ENCODE assay signal across 3 fruit fly cellular contexts in genomic region chrX:14148171-14148570, dm6.
A peak's percentile ranks its signal among the peaks of the same experiment; 100 is the strongest.
TF ChIP-seq lines count a peak whose summit lies in the region.

No protein-coding gene starts in this region.

- no peak for TF ChIP-seq CTCF in whole organism, embryonic (GFP tag; optimal IDR thresholded peaks at IDR 0.05; lab: Kevin White, UChicago)

TF ChIP-seq in whole organism, embryonic, 481 proteins besides CTCF, POLR2A, EP300 and RAD21:
- TF ChIP-seq CG3281 (GFP tag; optimal IDR thresholded peaks at IDR 0.05; lab: Kevin White, UChicago): no peak
- TF ChIP-seq sob (GFP tag; IDR thresholded peaks at IDR 0.05; lab: Robert Waterston, UW): no peak
- TF ChIP-seq Drgx (GFP tag; IDR thresholded peaks at IDR 0.05; lab: Robert Waterston, UW): 0 out of 2 replicates have a peak, but pooled peaks have one; percentile 11

TF ChIP-seq in whole organism, prepupa, 60 proteins besides CTCF, POLR2A, EP300 and RAD21 (continues in another document):
- TF ChIP-seq fkh (GFP tag; optimal IDR thresholded peaks at IDR 0.05; lab: Kevin White, UChicago) (no peak), Hr39 (GFP tag; optimal IDR thresholded peaks at IDR 0.05; lab: Kevin White, UChicago) (peak; percentile 37), topi (GFP tag; optimal IDR thresholded peaks at IDR 0.05; lab: Kevin White, UChicago) (peak; percentile 25), pdm3 (GFP tag; optimal IDR thresholded peaks at IDR 0.05; lab: Kevin White, UChicago) (peak; percentile 42), eg (GFP tag; IDR thresholded peaks at IDR 0.05; lab: Robert Waterston, UW) (0 out of 3 replicates have a peak, but pooled peaks have one; percentile 29), Blimp-1 (GFP tag; optimal IDR thresholded peaks at IDR 0.05; lab: Kevin White, UChicago) (no peak), CG6792 (GFP tag; optimal IDR thresholded peaks at IDR 0.05; lab: Kevin White, UChicago) (no peak), Smox (GFP tag; optimal IDR thresholded peaks at IDR 0.05; lab: Kevin White, UChicago) (peak; percentile 18), CG3032 (tag; optimal IDR thresholded peaks at IDR 0.05; lab: Kevin White, UChicago) (peak; percentile 17), CG11762 (GFP tag; optimal IDR thresholded peaks at IDR 0.05; lab: Kevin White, UChicago; ENCODE audit: insufficient read depth) (no peak), salr (GFP tag; optimal IDR thresholded peaks at IDR 0.05; lab: Kevin White, UChicago) (no peak), CG6808 (GFP tag; optimal IDR thresholded peaks at IDR 0.05; lab: Kevin White, UChicago) (no peak), CG11294 (GFP tag; IDR thresholded peaks at IDR 0.05; lab: Robert Waterston, UW) (no peak), achi (GFP tag; optimal IDR thresholded peaks at IDR 0.05; lab: Kevin White, UChicago) (peak; percentile 49), Eip93F (GFP tag; optimal IDR thresholded peaks at IDR 0.05; lab: Kevin White, UChicago) (no peak), esn (GFP tag; optimal IDR thresholded peaks at IDR 0.05; lab: Kevin White, UChicago) (peak; percentile 16), Lpt (GFP tag; optimal IDR thresholded peaks at IDR 0.05; lab: Kevin White, UChicago) (peak; percentile 10), CG31627 (GFP tag; optimal IDR thresholded peaks at IDR 0.05; lab: Kevin White, UChicago) (peak; percentile 20), CG8632 (GFP tag; optimal IDR thresholded peaks at IDR 0.05; lab: Kevin White, UChicago) (no peak), CG6163 (GFP tag; IDR thresholded peaks at IDR 0.05; lab: Robert Waterston, UW) (peak; percentile 33; the same call in 2 of the 3 replicates), Sox14 (GFP tag; optimal IDR thresholded peaks at IDR 0.05; lab: Kevin White, UChicago) (peak; percentile 21), net (GFP tag; optimal IDR thresholded peaks at IDR 0.05; lab: Kevin White, UChicago) (peak; percentile 22), CG16779 (tag; optimal IDR thresholded peaks at IDR 0.05; lab: Kevin White, UChicago) (no peak), Eip75B (GFP tag; optimal IDR thresholded peaks at IDR 0.05; lab: Kevin White, UChicago) (peak; percentile 12), Hr38 (GFP tag; optimal IDR thresholded peaks at IDR 0.05; lab: Kevin White, UChicago) (no peak), Sox102F (GFP tag; optimal IDR thresholded peaks at IDR 0.05; lab: Kevin White, UChicago) (no peak), CG32006 (GFP tag; optimal IDR thresholded peaks at IDR 0.05; lab: Kevin White, UChicago) (peak; percentile 39), fd59A (GFP tag; optimal IDR thresholded peaks at IDR 0.05; lab: Kevin White, UChicago) (no peak), Ets21C (GFP tag; optimal IDR thresholded peaks at IDR 0.05; lab: Kevin White, UChicago) (no peak), cyc (GFP tag; optimal IDR thresholded peaks at IDR 0.05; lab: Kevin White, UChicago) (peak; percentile 14), dac (GFP tag; optimal IDR thresholded peaks at IDR 0.05; lab: Kevin White, UChicago) (no peak), CG8319 (GFP tag; optimal IDR thresholded peaks at IDR 0.05; lab: Kevin White, UChicago) (no peak), Ets96B (tag; optimal IDR thresholded peaks at IDR 0.05; lab: Kevin White, UChicago) (peak; percentile 24), Gug (GFP tag; IDR thresholded peaks at IDR 0.05; lab: Robert Waterston, UW) (peak; percentile 30; the same call in 1 of the 2 replicates), Eip78C (GFP tag; lab: Kevin White, UChicago) (peak; percentile 79), CG15336 (GFP tag; IDR thresholded peaks at IDR 0.05; lab: Robert Waterston, UW) (peak; percentile 24; the same call in 1 of the 2 replicates), acj6 (GFP tag; optimal IDR thresholded peaks at IDR 0.05; lab: Kevin White, UChicago) (peak; percentile 5), spab (GFP tag; optimal IDR thresholded peaks at IDR 0.05; lab: Kevin White, UChicago) (no peak), OdsH (GFP tag; optimal IDR thresholded peaks at IDR 0.05; lab: Kevin White, UChicago) (peak; percentile 33), CG8119 (GFP tag; IDR thresholded peaks at IDR 0.05; lab: Robert Waterston, UW) (0 out of 3 replicates have a peak, but pooled peaks have one; percentile 33), CG11902 (GFP tag; optimal IDR thresholded peaks at IDR 0.05; lab: Kevin White, UChicago) (no peak), Met (GFP tag; optimal IDR thresholded peaks at IDR 0.05; lab: Kevin White, UChicago) (peak; percentile 45), CG1621 (tag; optimal IDR thresholded peaks at IDR 0.05; lab: Kevin White, UChicago) (no peak), CG10631 (GFP tag; optimal IDR thresholded peaks at IDR 0.05; lab: Kevin White, UChicago) (peak; percentile 60)

TF ChIP-seq in whole organism, pupa, 21 proteins besides CTCF, POLR2A, EP300 and RAD21:
- TF ChIP-seq Snoo (tag; optimal IDR thresholded peaks at IDR 0.05; lab: Kevin White, UChicago) (no peak), fd96Ca (GFP tag; IDR thresholded peaks at IDR 0.05; lab: Robert Waterston, UW) (peak; percentile 22; the same call in 1 of the 3 replicates), CG17806 (tag; optimal IDR thresholded peaks at IDR 0.05; lab: Kevin White, UChicago) (peak; percentile 29), CG9948 (tag; optimal IDR thresholded peaks at IDR 0.05; lab: Kevin White, UChicago) (peak; percentile 31), CG4496 (GFP tag; IDR thresholded peaks at IDR 0.05; lab: Robert Waterston, UW) (peak; percentile 53; the same call in 1 of the 3 replicates), CG8301 (tag; optimal IDR thresholded peaks at IDR 0.05; lab: Kevin White, UChicago) (peak; percentile 41), gl (tag; optimal IDR thresholded peaks at IDR 0.05; lab: Kevin White, UChicago) (no peak), CG8159 (tag; optimal IDR thresholded peaks at IDR 0.05; lab: Kevin White, UChicago) (peak; percentile 18), CG15710 (tag; optimal IDR thresholded peaks at IDR 0.05; lab: Kevin White, UChicago) (no peak), CG12605 (GFP tag; IDR thresholded peaks at IDR 0.05; lab: Robert Waterston, UW) (no peak), CG14655 (GFP tag; optimal IDR thresholded peaks at IDR 0.05; lab: Kevin White, UChicago) (peak; percentile 61), rn (GFP tag; IDR thresholded peaks at IDR 0.05; lab: Robert Waterston, UW) (no peak), EcR (GFP tag; optimal IDR thresholded peaks at IDR 0.05; lab: Kevin White, UChicago) (no peak), D1 (tag; optimal IDR thresholded peaks at IDR 0.05; lab: Kevin White, UChicago) (no peak), CG10348 (GFP tag; IDR thresholded peaks at IDR 0.05; lab: Robert Waterston, UW) (no peak), Pif1B (GFP tag; optimal IDR thresholded peaks at IDR 0.05; lab: Kevin White, UChicago) (peak; percentile 7), Ets98B (GFP tag; IDR thresholded peaks at IDR 0.05; lab: Robert Waterston, UW) (0 out of 2 replicates have a peak, but pooled peaks have one; percentile 35), Pif1A (GFP tag; optimal IDR thresholded peaks at IDR 0.05; lab: Kevin White, UChicago) (no peak), CG34367 (tag; optimal IDR thresholded peaks at IDR 0.05; lab: Kevin White, UChicago) (no peak), CG13204 (GFP tag; optimal IDR thresholded peaks at IDR 0.05; lab: Kevin White, UChicago) (no peak), CG32121 (GFP tag; IDR thresholded peaks at IDR 0.05; lab: Robert Waterston, UW) (no peak)

Comparison
In these comparisons a context has a peak if more than half of its experiments do, and no peak if none do; other contexts are left out.
1. Of the 7 proteins assayed by ChIP-seq in both whole organism, embryonic and whole organism, prepupa: peak only in whole organism, embryonic: none; only in whole organism, prepupa: Gug, Hr39 and Lpt; in both: none; in neither: 4.